Fruit fly (Drosophila melanogaster) whole organism, embryonic: ENCODE data around the gene CG44139.

ENCODE experiments used
- Antp ChIP-seq: fragments of 200-800 bp; sonication (Bioruptor generic); optimal IDR thresholded peaks from 3 replicates; lab custom pipeline; 2016; ENCODE audit warnings: missing biosample characterization, missing genetic modification characterization
- Asciz ChIP-seq: fragments of 200-800 bp; sonication (Bioruptor generic); optimal IDR thresholded peaks from 2 replicates; lab custom pipeline; 2017; ENCODE audit warnings: missing biosample characterization, mild to moderate bottlenecking, missing genetic modification characterization, missing genetic modification reagents
- CG10147 ChIP-seq: fragments of 200-800 bp; sonication (Bioruptor generic); optimal IDR thresholded peaks from 2 replicates; lab custom pipeline; 2019; ENCODE audit warnings: missing biosample characterization, mild to moderate bottlenecking, missing genetic modification characterization, moderate library complexity
- CG1024 ChIP-seq: fragments of 200-800 bp; sonication (Bioruptor generic); IDR thresholded peaks from 2 replicates; pipeline ENCODE4 v1.3.6; 2022; ENCODE audit warnings: missing biosample characterization, missing genetic modification characterization
- CG10321 ChIP-seq: fragments of 200-800 bp; sonication (Bioruptor generic); IDR thresholded peaks from 2 replicates; pipeline ENCODE4 v1.3.6; 2022; ENCODE audit warnings: missing biosample characterization, missing genetic modification characterization
- CG10959 ChIP-seq: fragments of 200-800 bp; sonication (Bioruptor generic); IDR thresholded peaks from 2 replicates; pipeline ENCODE4 v1.3.6; 2022; ENCODE audit warnings: missing biosample characterization, missing genetic modification characterization
- CG12104 ChIP-seq: fragments of 200-800 bp; sonication (Bioruptor generic); optimal IDR thresholded peaks from 3 replicates; lab custom pipeline; 2016; ENCODE audit warnings: missing biosample characterization, missing genetic modification characterization
- CG13624 ChIP-seq: fragments of 200-800 bp; sonication (Bioruptor generic); optimal IDR thresholded peaks from 2 replicates; lab custom pipeline; 2016; ENCODE audit warnings: missing biosample characterization, missing genetic modification characterization
- CG2678 ChIP-seq: fragments of 200-800 bp; sonication (Bioruptor generic); optimal IDR thresholded peaks from 3 replicates; lab custom pipeline; 2019; ENCODE audit warnings: missing biosample characterization, mild to moderate bottlenecking, missing genetic modification characterization, moderate library complexity
- CG3847 ChIP-seq: fragments of 200-800 bp; sonication (Bioruptor generic); IDR thresholded peaks from 2 replicates; pipeline ENCODE4 v1.3.6; 2022; ENCODE audit warnings: missing biosample characterization, missing genetic modification characterization
- CG4282 ChIP-seq: fragments of 200-800 bp; sonication (Bioruptor generic); optimal IDR thresholded peaks from 2 replicates; lab custom pipeline; 2016; ENCODE audit warnings: missing biosample characterization, missing genetic modification characterization
- CG43689 ChIP-seq: fragments of 200-800 bp; sonication (Bioruptor generic); IDR thresholded peaks from 2 replicates; pipeline ENCODE4 v1.3.6; 2022; ENCODE audit warnings: missing biosample characterization, missing genetic modification characterization
- CG4424 ChIP-seq: fragments of 200-800 bp; sonication (Bioruptor generic); optimal IDR thresholded peaks from 3 replicates; lab custom pipeline; 2016; ENCODE audit warnings: missing biosample characterization, missing genetic modification characterization
- CG6765 ChIP-seq: fragments of 200-800 bp; sonication (Bioruptor generic); optimal IDR thresholded peaks from 3 replicates; lab custom pipeline; 2017; ENCODE audit warnings: missing biosample characterization, mild to moderate bottlenecking, missing genetic modification characterization
- CG8089 ChIP-seq: fragments of 200-800 bp; sonication (Bioruptor generic); optimal IDR thresholded peaks from 3 replicates; lab custom pipeline; 2016; ENCODE audit warnings: missing biosample characterization, missing genetic modification characterization
- CG8359 ChIP-seq: fragments of 200-800 bp; sonication (Bioruptor generic); optimal IDR thresholded peaks from 2 replicates; lab custom pipeline; 2017; ENCODE audit warnings: missing biosample characterization, mild to moderate bottlenecking, missing genetic modification characterization, borderline replicate concordance
- Camta ChIP-seq: fragments of 200-800 bp; sonication (Bioruptor generic); optimal IDR thresholded peaks from 2 replicates; lab custom pipeline; 2016; ENCODE audit warnings: missing biosample characterization, missing genetic modification characterization
- D19A ChIP-seq: fragments of 200-800 bp; optimal IDR thresholded peaks from 3 replicates; lab custom pipeline; 2019; ENCODE audit warnings: missing biosample characterization, mild to moderate bottlenecking, missing genetic modification characterization, moderate library complexity
- Dp ChIP-seq: fragments of 200-800 bp; sonication (Bioruptor generic); optimal IDR thresholded peaks from 2 replicates; lab custom pipeline; 2018; ENCODE audit warnings: missing biosample characterization, mild to moderate bottlenecking, missing genetic modification characterization, moderate library complexity
- Fer1 ChIP-seq: fragments of 200-800 bp; sonication (Bioruptor generic); optimal IDR thresholded peaks from 2 replicates; lab custom pipeline; 2017; ENCODE audit warnings: missing biosample characterization, mild to moderate bottlenecking, missing genetic modification characterization
- H15 ChIP-seq: fragments of 200-800 bp; sonication (Bioruptor generic); IDR thresholded peaks from 3 replicates; pipeline ENCODE4 v1.3.6; 2022; ENCODE audit warnings: missing biosample characterization, missing genetic modification characterization
- HLHmδ ChIP-seq: fragments of 200-800 bp; sonication (Bioruptor generic); optimal IDR thresholded peaks from 2 replicates; lab custom pipeline; 2018; ENCODE audit warnings: missing biosample characterization, mild to moderate bottlenecking, missing genetic modification characterization, moderate library complexity
- Meics ChIP-seq: fragments of 200-800 bp; sonication (Bioruptor generic); optimal IDR thresholded peaks from 2 replicates; lab custom pipeline; 2017; ENCODE audit warnings: missing biosample characterization, mild to moderate bottlenecking, missing genetic modification characterization
- NfI ChIP-seq: fragments of 200-800 bp; sonication (Bioruptor generic); optimal IDR thresholded peaks from 3 replicates; lab custom pipeline; 2018; ENCODE audit warnings: missing biosample characterization, mild to moderate bottlenecking, missing genetic modification characterization, moderate library complexity
- Sox100B ChIP-seq: fragments of 200-800 bp; sonication (Bioruptor generic); optimal IDR thresholded peaks from 3 replicates; lab custom pipeline; 2018; ENCODE audit warnings: missing biosample characterization, mild to moderate bottlenecking, missing genetic modification characterization
- Sox102F ChIP-seq: fragments of 200-800 bp; sonication (Bioruptor generic); optimal IDR thresholded peaks from 2 replicates; lab custom pipeline; 2018; ENCODE audit warnings: missing biosample characterization, mild to moderate bottlenecking, missing genetic modification characterization, moderate library complexity
- Spps ChIP-seq: fragments of 200-800 bp; sonication (Bioruptor generic); optimal IDR thresholded peaks from 2 replicates; lab custom pipeline; 2018; ENCODE audit warnings: missing biosample characterization, mild to moderate bottlenecking, missing genetic modification characterization
- Sry-β ChIP-seq: fragments of 200-800 bp; sonication (Bioruptor generic); optimal IDR thresholded peaks from 2 replicates; lab custom pipeline; 2018; ENCODE audit warnings: missing biosample characterization, mild to moderate bottlenecking, missing genetic modification characterization, moderate library complexity
- Ssrp ChIP-seq: fragments of 200-800 bp; sonication (Bioruptor generic); optimal IDR thresholded peaks from 2 replicates; lab custom pipeline; 2018; ENCODE audit warnings: missing biosample characterization, mild to moderate bottlenecking, missing genetic modification characterization, moderate library complexity
- Stat92E ChIP-seq, 3 experiments: fragments of >200 bp in 2 of 3; fragments of 200-800 bp in 1 of 3; sonication (Bioruptor generic) in 1 of 3; optimal IDR thresholded peaks; 2 replicates each; lab custom pipeline; 2017 to 2019; ENCODE audit warnings: missing biosample characterization in 3 of 3, missing genetic modification characterization in 3 of 3, mild to moderate bottlenecking in 1 of 3, moderate library complexity in 1 of 3
- az2 ChIP-seq: fragments of 200-800 bp; sonication (Bioruptor generic); optimal IDR thresholded peaks from 3 replicates; lab custom pipeline; 2016; ENCODE audit warnings: missing biosample characterization, missing genetic modification characterization
- bbx ChIP-seq: fragments of 200-800 bp; sonication (Bioruptor generic); IDR thresholded peaks from 2 replicates; pipeline ENCODE4 v1.3.6; 2022; ENCODE audit warnings: missing biosample characterization, missing genetic modification characterization; ENCODE audit not compliant: partially characterized antibody
- cwo ChIP-seq: fragments of 200-800 bp; sonication (Bioruptor generic); optimal IDR thresholded peaks from 3 replicates; lab custom pipeline; 2017; ENCODE audit warnings: missing biosample characterization, missing genetic modification characterization, mild to moderate bottlenecking, moderate library complexity, missing genetic modification reagents
- disco-r ChIP-seq: fragments of 200-800 bp; sonication (Bioruptor generic); optimal IDR thresholded peaks from 2 replicates; lab custom pipeline; 2016; ENCODE audit warnings: missing biosample characterization, missing genetic modification characterization
- emc ChIP-seq: fragments of 200-800 bp; sonication (Bioruptor generic); optimal IDR thresholded peaks from 2 replicates; lab custom pipeline; 2016; ENCODE audit warnings: missing biosample characterization, missing genetic modification characterization
- ewg ChIP-seq: fragments of 200-800 bp; sonication (Bioruptor generic); optimal IDR thresholded peaks from 3 replicates; lab custom pipeline; 2017; ENCODE audit warnings: mild to moderate bottlenecking, missing biosample characterization, missing genetic modification reagents, missing genetic modification characterization
- ftz-f1 ChIP-seq: fragments of 200-800 bp; sonication (Bioruptor generic); optimal IDR thresholded peaks from 2 replicates; lab custom pipeline; 2016; ENCODE audit warnings: missing biosample characterization, missing genetic modification characterization
- fu2 ChIP-seq: fragments of 200-800 bp; sonication (Bioruptor generic); optimal IDR thresholded peaks from 2 replicates; lab custom pipeline; 2016; ENCODE audit warnings: missing biosample characterization, missing genetic modification characterization
- kah ChIP-seq: fragments of 200-800 bp; sonication (Bioruptor generic); optimal IDR thresholded peaks from 2 replicates; lab custom pipeline; 2018; ENCODE audit warnings: missing biosample characterization, mild to moderate bottlenecking, missing genetic modification characterization
- lilli ChIP-seq: fragments of 200-800 bp; sonication (Bioruptor generic); optimal IDR thresholded peaks from 3 replicates; lab custom pipeline; 2016; ENCODE audit warnings: missing biosample characterization, missing genetic modification characterization
- lov ChIP-seq, 2 experiments: fragments of 200-800 bp in 1 of 2; fragments of >200 bp in 1 of 2; sonication (Bioruptor generic) in 1 of 2; IDR thresholded peaks in 1 of 2; optimal IDR thresholded peaks in 1 of 2; 2 replicates in 1 of 2; 3 replicates in 1 of 2; pipeline versions ENCODE4 v1.3.6 to Lab custom; 2017 to 2022; ENCODE audit warnings: missing biosample characterization in 1 of 2, missing genetic modification characterization in 1 of 2
- nerfin-2 ChIP-seq: fragments of 200-800 bp; sonication (Bioruptor generic); IDR thresholded peaks from 2 replicates; pipeline ENCODE4 v1.3.6; 2022; ENCODE audit warnings: missing biosample characterization, missing genetic modification characterization; ENCODE audit not compliant: partially characterized antibody
- onecut ChIP-seq: fragments of 200-800 bp; sonication (Bioruptor generic); IDR thresholded peaks from 2 replicates; pipeline ENCODE4 v1.3.6; 2022; ENCODE audit warnings: missing biosample characterization, missing genetic modification characterization
- pfk ChIP-seq: fragments of 200-800 bp; sonication (Bioruptor generic); optimal IDR thresholded peaks from 2 replicates; lab custom pipeline; 2018; ENCODE audit warnings: missing biosample characterization, mild to moderate bottlenecking, missing genetic modification characterization, moderate library complexity
- sens-2 ChIP-seq: fragments of 200-800 bp; sonication (Bioruptor generic); IDR thresholded peaks from 2 replicates; pipeline ENCODE4 v1.3.6; 2022; ENCODE audit warnings: missing biosample characterization, missing genetic modification characterization
- sob ChIP-seq: fragments of 200-800 bp; sonication (Bioruptor generic); IDR thresholded peaks from 2 replicates; pipeline ENCODE4 v1.3.6; 2022; ENCODE audit warnings: missing biosample characterization, missing genetic modification characterization
- tup ChIP-seq: fragments of 200-800 bp; sonication (Bioruptor generic); optimal IDR thresholded peaks from 2 replicates; lab custom pipeline; 2016; ENCODE audit warnings: missing biosample characterization, mild to moderate bottlenecking, missing genetic modification characterization, moderate library complexity

The CG44139 gene

dm6 chr2L:2375655-2376417 is 48.8 kb upstream of the CG44139 start, which contains the start of gene Atxn7 (continued):
- no peak for TF ChIP-seq CG10959 (GFP tag; lab: Robert Waterston, UW)
- peak; percentile 5 for TF ChIP-seq Antp
- peak; percentile 49 for TF ChIP-seq pfk (GFP tag; lab: Kevin White, UChicago)
- peak; percentile 11; the same call in 1 of the 3 replicates for TF ChIP-seq H15 (GFP tag; lab: Robert Waterston, UW)
- TF ChIP-seq Meics (GFP tag; lab: Kevin White, UChicago) = peak; percentile 70
- 0 out of 2 replicates have a peak, but pooled peaks have one; percentile 21 for TF ChIP-seq CG1024 (GFP tag; lab: Robert Waterston, UW)
- peak; percentile 72 for TF ChIP-seq Sox100B (GFP tag; lab: Kevin White, UChicago)
- peak; percentile 33 for TF ChIP-seq disco-r (GFP tag; lab: Kevin White, UChicago)
- no peak for TF ChIP-seq CG10147 (GFP tag; lab: Kevin White, UChicago)
- TF ChIP-seq fu2 (GFP tag; lab: Kevin White, UChicago) = no peak
- peak; percentile 93 for TF ChIP-seq CG10321 (GFP tag; lab: Robert Waterston, UW)
- no peak for TF ChIP-seq cwo (GFP tag; lab: Kevin White, UChicago)
- no peak for TF ChIP-seq CG43689
- no peak for TF ChIP-seq Stat92E (GFP tag; optimal IDR thresholded peaks at IDR 0.05; lab: Kevin White, UChicago)
- TF ChIP-seq Sox102F (GFP tag; lab: Kevin White, UChicago) = peak; percentile 40
- TF ChIP-seq ewg (GFP tag; lab: Kevin White, UChicago) = peak; percentile 97
- TF ChIP-seq D19A (tag; lab: Kevin White, UChicago) = peak; percentile 46
- no peak for TF ChIP-seq lov (optimal IDR thresholded peaks at IDR 0.05; lab: Kevin White, UChicago)
- peak; percentile 83; the same call in 2 of the 3 replicates for TF ChIP-seq lov (GFP tag; IDR thresholded peaks at IDR 0.05; lab: Robert Waterston, UW)
- TF ChIP-seq onecut = peak; percentile 68
- TF ChIP-seq Ssrp = peak; percentile 46
- peak; percentile 49 for TF ChIP-seq CG8359 (GFP tag; lab: Kevin White, UChicago)
- TF ChIP-seq sens-2 = peak; percentile 50; the same call in 1 of the 2 replicates
- peak; percentile 76 for TF ChIP-seq Asciz (GFP tag; lab: Kevin White, UChicago)
- TF ChIP-seq CG4424 (GFP tag; lab: Kevin White, UChicago) = peak; percentile 44
- TF ChIP-seq Spps = no peak
- TF ChIP-seq CG8089 (GFP tag; lab: Kevin White, UChicago) = peak; percentile 69
- TF ChIP-seq bbx (GFP tag; lab: Robert Waterston, UW) = peak; percentile 99
- peak; percentile 56 for TF ChIP-seq CG6765 (GFP tag; lab: Kevin White, UChicago)
- peak; percentile 40 for TF ChIP-seq CG2678 (tag; lab: Kevin White, UChicago)
- TF ChIP-seq lilli = peak; percentile 63
- TF ChIP-seq tup = no peak
- peak; percentile 72 for TF ChIP-seq sob (GFP tag; lab: Robert Waterston, UW)
- peak; percentile 89 for TF ChIP-seq NfI (GFP tag; lab: Kevin White, UChicago)
- TF ChIP-seq Dp (GFP tag; lab: Kevin White, UChicago) = peak; percentile 29
- TF ChIP-seq emc (GFP tag; lab: Kevin White, UChicago) = no peak
- peak; percentile 65 for TF ChIP-seq Fer1 (GFP tag; lab: Kevin White, UChicago)
- TF ChIP-seq CG13624 = peak; percentile 74
- peak; percentile 36; the same call in 1 of the 2 replicates for TF ChIP-seq CG3847
- peak; percentile 59 for TF ChIP-seq Camta (GFP tag; lab: Kevin White, UChicago)
- peak; percentile 28 for TF ChIP-seq Sry-β (GFP tag; lab: Kevin White, UChicago)
- TF ChIP-seq ftz-f1 (GFP tag; lab: Kevin White, UChicago) = no peak
- peak; percentile 89 for TF ChIP-seq nerfin-2 (GFP tag; lab: Robert Waterston, UW)
- TF ChIP-seq CG4282 = peak; percentile 42
- TF ChIP-seq CG12104 = peak; percentile 65
- peak; percentile 90 for TF ChIP-seq kah (GFP tag; lab: Kevin White, UChicago)
- TF ChIP-seq az2 (GFP tag; lab: Kevin White, UChicago) = peak; percentile 24
- peak; percentile 79 for TF ChIP-seq HLHmδ (GFP tag; lab: Kevin White, UChicago)
